Fruit fly (Drosophila melanogaster): ENCODE data around the gene CG9215.

CG9215 gene

dm6 chrX:15594230-15594857, 11.7 kb upstream of the CG9215 start (continued):
- TF ChIP-seq H2.0 (GFP tag; IDR thresholded peaks at IDR 0.05) (no peak), CG11247 (GFP tag; IDR thresholded peaks at IDR 0.05) (peak; percentile 77), abd-A (tag; optimal IDR thresholded peaks at IDR 0.05) (no peak), sd (tag; optimal IDR thresholded peaks at IDR 0.05) (peak; percentile 28), Ets65A (GFP tag) (peak; percentile 69)

- TF ChIP-seq CG10543 (GFP tag; optimal IDR thresholded peaks at IDR 0.05) (peak; percentile 10), CG8944 (GFP tag; optimal IDR thresholded peaks at IDR 0.05) (no peak), CG17568 (GFP tag; optimal IDR thresholded peaks at IDR 0.05) (no peak), sens (GFP tag) (peak; percentile 56), CG13123 (GFP tag; optimal IDR thresholded peaks at IDR 0.05) (no peak), CG1647 (GFP tag; optimal IDR thresholded peaks at IDR 0.05) (no peak), CG3726 (GFP tag; IDR thresholded peaks at IDR 0.05) (no peak), CG5245 (GFP tag; optimal IDR thresholded peaks at IDR 0.05) (no peak), E2f2 (GFP tag; IDR thresholded peaks at IDR 0.05) (peak; percentile 16; the same call in 1 of the 2 replicates), grau (tag; optimal IDR thresholded peaks at IDR 0.05) (peak; percentile 21), fd96Cb (tag; optimal IDR thresholded peaks at IDR 0.05) (no peak), CG17829 (tag; optimal IDR thresholded peaks at IDR 0.05) (peak; percentile 21), Ets65A (GFP tag) (no peak), Ada2b (GFP tag; IDR thresholded peaks at IDR 0.05) (no peak), unpg (GFP tag; optimal IDR thresholded peaks at IDR 0.05) (no peak), CG7963 (GFP tag; IDR thresholded peaks at IDR 0.05; ENCODE audit: partially characterized antibody) (no peak), Sry-δ (GFP tag; optimal IDR thresholded peaks at IDR 0.05) (no peak), pita (GFP tag; optimal IDR thresholded peaks at IDR 0.05) (no peak), zen2 (GFP tag; IDR thresholded peaks at IDR 0.05; ENCODE audit: partially characterized antibody) (no peak), bcd (GFP tag; optimal IDR thresholded peaks at IDR 0.05) (no peak), CG14965 (GFP tag; optimal IDR thresholded peaks at IDR 0.05; ENCODE audit: borderline replicate concordance) (no peak), MTF-1 (GFP tag; optimal IDR thresholded peaks at IDR 0.05; ENCODE audit: borderline replicate concordance) (no peak), HmgD (GFP tag; optimal IDR thresholded peaks at IDR 0.05) (no peak), ATbp (GFP tag; optimal IDR thresholded peaks at IDR 0.05) (no peak), CG8089 (GFP tag; optimal IDR thresholded peaks at IDR 0.05) (no peak), CG10321 (GFP tag; IDR thresholded peaks at IDR 0.05) (no peak), odd (GFP tag; optimal IDR thresholded peaks at IDR 0.05) (no peak), ems (GFP tag; optimal IDR thresholded peaks at IDR 0.05) (no peak), hkb (optimal IDR thresholded peaks at IDR 0.05) (no peak), hkb (GFP tag; IDR thresholded peaks at IDR 0.05) (no peak), CG4282 (GFP tag; optimal IDR thresholded peaks at IDR 0.05) (no peak), CG10366 (GFP tag; IDR thresholded peaks at IDR 0.05) (no peak), slbo (GFP tag; IDR thresholded peaks at IDR 0.05) (peak; percentile 64), Optix (GFP tag; IDR thresholded peaks at IDR 0.05) (no peak), gem (tag; optimal IDR thresholded peaks at IDR 0.05) (peak; percentile 52), Rfx (GFP tag; IDR thresholded peaks at IDR 0.05) (peak; percentile 52), onecut (GFP tag; IDR thresholded peaks at IDR 0.05) (no peak), D19B (GFP tag; optimal IDR thresholded peaks at IDR 0.05) (no peak), CG17612 (GFP tag; IDR thresholded peaks at IDR 0.05) (no peak), zfh2 (GFP tag; optimal IDR thresholded peaks at IDR 0.05) (no peak), CG30403 (GFP tag; optimal IDR thresholded peaks at IDR 0.05) (no peak), otp (GFP tag; IDR thresholded peaks at IDR 0.05) (no peak), CG31441 (GFP tag; IDR thresholded peaks at IDR 0.05) (peak; percentile 38; the same call in 1 of the 2 replicates), CG6689 (GFP tag; IDR thresholded peaks at IDR 0.05) (0 out of 2 replicates have a peak, but pooled peaks have one; percentile 7)
Measured at dm6 chrX:15593477-15594229, 11.0 kb upstream of the CG9215 start, which contains the start of gene Chsy. TSS of gene Chsy (minus strand) at chrX:15593534.

Data from whole organism, embryonic.